Worm (Caenorhabditis elegans) whole organism, L2 larva: Measurements from ENCODE around the gene csr-1.

Experiments
- F13H6.1 ChIP-seq: sonication (generic microtip); optimal IDR thresholded peaks from 2 replicates; lab custom pipeline; 2016; ENCODE audit warnings: missing genetic modification characterization, missing compliant biosample characterization
- egl-27 ChIP-seq: sonication (generic microtip); optimal IDR thresholded peaks from 3 replicates; lab custom pipeline; 2017; ENCODE audit warnings: missing biosample characterization, missing genetic modification reagents, missing genetic modification characterization
- elt-1 ChIP-seq: fragments of 150-350 bp; optimal IDR thresholded peaks from 2 replicates; lab custom pipeline; 2014; ENCODE audit warnings: missing biosample characterization, missing genetic modification characterization
- lin-39 ChIP-seq: fragments of 150-350 bp; optimal IDR thresholded peaks from 2 replicates; lab custom pipeline; 2014; ENCODE audit warnings: missing biosample characterization, missing genetic modification reagents, missing genetic modification characterization
- nhr-10 ChIP-seq: sonication (generic microtip); optimal IDR thresholded peaks from 2 replicates; lab custom pipeline; 2017; ENCODE audit warnings: missing biosample characterization, missing genetic modification characterization
- nhr-23 ChIP-seq: fragments of 150-350 bp; optimal IDR thresholded peaks from 2 replicates; lab custom pipeline; 2014; ENCODE audit warnings: missing biosample characterization, missing genetic modification reagents, missing genetic modification characterization
- nhr-237 ChIP-seq: fragments of 150-350 bp; optimal IDR thresholded peaks from 2 replicates; lab custom pipeline; 2014; ENCODE audit warnings: missing biosample characterization, missing genetic modification characterization
- skn-1 ChIP-seq: sonication (generic microtip); optimal IDR thresholded peaks from 2 replicates; lab custom pipeline; 2017; ENCODE audit warnings: missing biosample characterization, missing genetic modification characterization
- unc-62 ChIP-seq: fragments of 150-350 bp; optimal IDR thresholded peaks from 2 replicates; lab custom pipeline; 2014; ENCODE audit warnings: missing biosample characterization, missing genetic modification reagents, missing genetic modification characterization

- no peak for TF ChIP-seq unc-62 (GFP tag; lab: Kevin White, UChicago)
- no peak for TF ChIP-seq nhr-10 (tag; lab: Kevin White, UChicago)
- no peak for TF ChIP-seq nhr-23 (tag; lab: Kevin White, UChicago)
- no peak for TF ChIP-seq F13H6.1
- no peak for TF ChIP-seq nhr-237 (tag; lab: Kevin White, UChicago)
- no peak for TF ChIP-seq lin-39
- no peak for TF ChIP-seq skn-1 (tag; lab: Kevin White, UChicago)
- TF ChIP-seq elt-1 (tag; lab: Kevin White, UChicago): no peak
- TF ChIP-seq egl-27: no peak
Measured at ce11 chrIV:7967006-7967405, 9.9 kb downstream of the csr-1 start, which contains the start of gene F57H12.5.
